Worm (Caenorhabditis elegans): ENCODE results near the gene col-184.

col-184 gene

ce11 chrX:13448665-13449099 is 20.6 kb upstream of the col-184 start:
- TF ChIP-seq sptf-1 (tag; optimal IDR thresholded peaks at IDR 0.05), result peak; percentile 88
- peak; percentile 64 for TF ChIP-seq lin-32 (GFP tag; optimal IDR thresholded peaks at IDR 0.05)
- TF ChIP-seq bed-3 (GFP tag; optimal IDR thresholded peaks at IDR 0.05), result peak; percentile 43
- peak; percentile 64 for TF ChIP-seq ceh-43 (GFP tag; optimal IDR thresholded peaks at IDR 0.05)
- peak; percentile 27 for TF ChIP-seq ces-1 (GFP tag; optimal IDR thresholded peaks at IDR 0.05)
- TF ChIP-seq sem-2 (GFP tag; optimal IDR thresholded peaks at IDR 0.05), result peak; percentile 46
- TF ChIP-seq ham-2 (GFP tag; optimal IDR thresholded peaks at IDR 0.05), result peak; percentile 69
- TF ChIP-seq tbx-8 (GFP tag; optimal IDR thresholded peaks at IDR 0.05), result peak; percentile 39
- peak; percentile 54 for TF ChIP-seq unc-120 (tag; optimal IDR thresholded peaks at IDR 0.05; ENCODE audit: poor library complexity, severe bottlenecking)
- TF ChIP-seq M03D4.4 (tag; optimal IDR thresholded peaks at IDR 0.05), result peak; percentile 65
- peak; percentile 21 for TF ChIP-seq flh-1 (GFP tag; optimal IDR thresholded peaks at IDR 0.05)
- TF ChIP-seq cnd-1 (tag; optimal IDR thresholded peaks at IDR 0.05), result peak; percentile 31
- peak; percentile 83 for TF ChIP-seq ceh-83 (GFP tag; optimal IDR thresholded peaks at IDR 0.05)
- peak; percentile 6 for TF ChIP-seq mep-1 (tag; optimal IDR thresholded peaks at IDR 0.05)
- peak; percentile 87 for TF ChIP-seq mls-2 (tag; optimal IDR thresholded peaks at IDR 0.05)
- TF ChIP-seq drap-1 (GFP tag; optimal IDR thresholded peaks at IDR 0.05), result peak; percentile 83

- TF ChIP-seq ceh-39 (tag; optimal IDR thresholded peaks at IDR 0.05), result no peak
- no peak for TF ChIP-seq lin-13 (tag; optimal IDR thresholded peaks at IDR 0.05)
- no peak for TF ChIP-seq mab-5 (tag; optimal IDR thresholded peaks at IDR 0.05)
- TF ChIP-seq pha-4 (tag; optimal IDR thresholded peaks at IDR 0.05), result no peak
- no peak for TF ChIP-seq unc-39 (tag; optimal IDR thresholded peaks at IDR 0.05)
- no peak for TF ChIP-seq lin-32 (GFP tag; optimal IDR thresholded peaks at IDR 0.05)
- TF ChIP-seq unc-62 (GFP tag; optimal IDR thresholded peaks at IDR 0.05), result no peak
Observed at ce11 chrX:13451578-13451977, 17.7 kb upstream of the col-184 start, which contains the start of gene F02D10.6. TSS of gene F02D10.6 (minus strand) at chrX:13451678.

ce11 chrX:13456442-13456841 is 12.8 kb upstream of the col-184 start, which contains the start of gene flr-1:
TSS of gene flr-1 (minus strand) at chrX:13456542.
- TF ChIP-seq flh-1 (GFP tag; optimal IDR thresholded peaks at IDR 0.05) (no peak), unc-120 (tag; optimal IDR thresholded peaks at IDR 0.05; ENCODE audit: poor library complexity, severe bottlenecking) (no peak), zip-8 (tag; optimal IDR thresholded peaks at IDR 0.05) (no peak), drap-1 (GFP tag; optimal IDR thresholded peaks at IDR 0.05) (no peak), ham-2 (GFP tag; optimal IDR thresholded peaks at IDR 0.05) (no peak), ceh-43 (GFP tag; optimal IDR thresholded peaks at IDR 0.05) (no peak), ceh-39 (tag; optimal IDR thresholded peaks at IDR 0.05) (no peak), unc-62 (GFP tag; optimal IDR thresholded peaks at IDR 0.05) (no peak)

ce11 chrX:13462519-13462918 is 6.7 kb upstream of the col-184 start, which contains the start of gene F02D10.3:
TSS of gene F02D10.3 (minus strand) at chrX:13462619.
- no peak for TF ChIP-seq ceh-43 (GFP tag; optimal IDR thresholded peaks at IDR 0.05)
- no peak for TF ChIP-seq lin-13 (tag; optimal IDR thresholded peaks at IDR 0.05)
- TF ChIP-seq unc-39 (tag; optimal IDR thresholded peaks at IDR 0.05), result no peak
- TF ChIP-seq ham-2 (GFP tag; optimal IDR thresholded peaks at IDR 0.05), result no peak
- TF ChIP-seq elt-3 (tag; optimal IDR thresholded peaks at IDR 0.05), result no peak
- no peak for TF ChIP-seq zip-8 (tag; optimal IDR thresholded peaks at IDR 0.05)
- no peak for TF ChIP-seq mls-2 (tag; optimal IDR thresholded peaks at IDR 0.05)
- no peak for TF ChIP-seq M03D4.4 (tag; optimal IDR thresholded peaks at IDR 0.05)
- TF ChIP-seq hlh-1 (tag; optimal IDR thresholded peaks at IDR 0.05), result no peak
- TF ChIP-seq nhr-12 (tag; optimal IDR thresholded peaks at IDR 0.05), result no peak

- TF ChIP-seq cnd-1 (tag; optimal IDR thresholded peaks at IDR 0.05), result no peak
- TF ChIP-seq lin-13 (tag; optimal IDR thresholded peaks at IDR 0.05), result no peak
- no peak for TF ChIP-seq ces-1 (GFP tag; optimal IDR thresholded peaks at IDR 0.05)
- no peak for TF ChIP-seq bed-3 (GFP tag; optimal IDR thresholded peaks at IDR 0.05)
- no peak for TF ChIP-seq zip-8 (tag; optimal IDR thresholded peaks at IDR 0.05)
- no peak for TF ChIP-seq nhr-237 (tag; optimal IDR thresholded peaks at IDR 0.05)
- TF ChIP-seq nhr-2 (tag; optimal IDR thresholded peaks at IDR 0.05), result no peak
Observed at ce11 chrX:13463793-13464192, 5.5 kb upstream of the col-184 start, which contains the start of gene F02D10.2. TSS of gene F02D10.2 (minus strand) at chrX:13463893.
